Fruit fly (Drosophila melanogaster) whole organism, embryonic: Measurements from ENCODE around the gene da.

Experiments used
- Bdp1 ChIP-seq: fragments of 200-800 bp; sonication (Bioruptor generic); optimal IDR thresholded peaks from 3 replicates; lab custom pipeline; 2016; ENCODE audit warnings: missing biosample characterization, missing genetic modification characterization
- BtbVII ChIP-seq: fragments of 200-800 bp; sonication (Bioruptor generic); optimal IDR thresholded peaks from 3 replicates; lab custom pipeline; 2017; ENCODE audit warnings: missing biosample characterization, mild to moderate bottlenecking, missing genetic modification characterization
- CG1024 ChIP-seq: fragments of 200-800 bp; sonication (Bioruptor generic); IDR thresholded peaks from 2 replicates; pipeline ENCODE4 v1.3.6; 2022; ENCODE audit warnings: missing biosample characterization, missing genetic modification characterization
- CG10267 ChIP-seq: fragments of 200-800 bp; sonication (Bioruptor generic); optimal IDR thresholded peaks from 2 replicates; lab custom pipeline; 2018; ENCODE audit warnings: missing biosample characterization, mild to moderate bottlenecking, missing genetic modification characterization, moderate library complexity
- CG13424 ChIP-seq: fragments of 200-800 bp; sonication (Bioruptor generic); optimal IDR thresholded peaks from 2 replicates; lab custom pipeline; 2019; ENCODE audit warnings: missing biosample characterization, mild to moderate bottlenecking, missing genetic modification characterization, moderate library complexity
- CG13624 ChIP-seq: fragments of 200-800 bp; sonication (Bioruptor generic); optimal IDR thresholded peaks from 2 replicates; lab custom pipeline; 2016; ENCODE audit warnings: missing biosample characterization, missing genetic modification characterization
- CG15696 ChIP-seq: fragments of 200-800 bp; sonication (Bioruptor generic); optimal IDR thresholded peaks from 2 replicates; lab custom pipeline; 2019; ENCODE audit warnings: missing biosample characterization, mild to moderate bottlenecking, missing genetic modification characterization, moderate library complexity
- CG1647 ChIP-seq: fragments of 200-800 bp; sonication (Bioruptor generic); optimal IDR thresholded peaks from 3 replicates; lab custom pipeline; 2016; ENCODE audit warnings: missing biosample characterization, missing genetic modification characterization
- CG16863 ChIP-seq: fragments of 200-800 bp; sonication (Bioruptor generic); optimal IDR thresholded peaks from 3 replicates; lab custom pipeline; 2016; ENCODE audit warnings: missing biosample characterization, missing genetic modification characterization
- CG1832 ChIP-seq: fragments of 200-800 bp; sonication (Bioruptor generic); optimal IDR thresholded peaks from 2 replicates; lab custom pipeline; 2017; ENCODE audit warnings: missing biosample characterization, mild to moderate bottlenecking, missing genetic modification characterization, inconsistent platforms
- CG2129 ChIP-seq: fragments of 200-800 bp; sonication (Bioruptor generic); IDR thresholded peaks from 2 replicates; pipeline ENCODE4 v1.3.6; 2022; ENCODE audit warnings: missing biosample characterization, missing genetic modification characterization; ENCODE audit not compliant: partially characterized antibody
- CG2202 ChIP-seq: fragments of 200-800 bp; sonication (Bioruptor generic); optimal IDR thresholded peaks from 2 replicates; lab custom pipeline; 2018; ENCODE audit warnings: missing biosample characterization, mild to moderate bottlenecking, missing genetic modification characterization
- CG2712 ChIP-seq: fragments of 200-800 bp; optimal IDR thresholded peaks from 3 replicates; lab custom pipeline; 2019; ENCODE audit warnings: missing biosample characterization, mild to moderate bottlenecking, missing genetic modification characterization, moderate library complexity
- CG2875 ChIP-seq: fragments of 200-800 bp; sonication (Bioruptor generic); optimal IDR thresholded peaks from 2 replicates; lab custom pipeline; 2017; ENCODE audit warnings: missing biosample characterization, mild to moderate bottlenecking, missing genetic modification characterization, missing genetic modification reagents
- CG2889 ChIP-seq: fragments of 200-800 bp; sonication (Bioruptor generic); IDR thresholded peaks from 3 replicates; pipeline ENCODE4 v1.3.6; 2022; ENCODE audit warnings: missing biosample characterization, missing genetic modification characterization
- CG4730 ChIP-seq: fragments of 200-800 bp; sonication (Bioruptor generic); IDR thresholded peaks from 2 replicates; pipeline ENCODE4 v1.3.6; 2022; ENCODE audit warnings: missing biosample characterization, missing genetic modification characterization
- CG5180 ChIP-seq: fragments of 200-800 bp; sonication (Bioruptor generic); optimal IDR thresholded peaks from 3 replicates; lab custom pipeline; 2017; ENCODE audit warnings: missing biosample characterization, missing genetic modification characterization, mild to moderate bottlenecking, moderate library complexity, missing genetic modification reagents
- CG6654 ChIP-seq: fragments of 200-800 bp; sonication (Bioruptor generic); optimal IDR thresholded peaks from 2 replicates; lab custom pipeline; 2017; ENCODE audit warnings: missing biosample characterization, mild to moderate bottlenecking, missing genetic modification characterization
- CG7357 ChIP-seq: fragments of 200-800 bp; sonication (Bioruptor generic); IDR thresholded peaks from 3 replicates; pipeline ENCODE4 v1.3.6; 2022; ENCODE audit warnings: missing biosample characterization, missing genetic modification characterization
- CG8089 ChIP-seq: fragments of 200-800 bp; sonication (Bioruptor generic); optimal IDR thresholded peaks from 3 replicates; lab custom pipeline; 2016; ENCODE audit warnings: missing biosample characterization, missing genetic modification characterization
- CG8290 ChIP-seq, 3 experiments: fragments of 200-800 bp; sonication (Bioruptor generic); optimal IDR thresholded peaks; 2 replicates each; lab custom pipeline; 2016 to 2019; ENCODE audit warnings: missing biosample characterization in 3 of 3, missing genetic modification characterization in 3 of 3, mild to moderate bottlenecking in 2 of 3, moderate library complexity in 1 of 3
- CG8924 ChIP-seq: fragments of 200-800 bp; optimal IDR thresholded peaks from 3 replicates; lab custom pipeline; 2019; ENCODE audit warnings: missing biosample characterization, mild to moderate bottlenecking, missing genetic modification characterization, moderate library complexity
- Dbx ChIP-seq: fragments of 200-800 bp; sonication (Bioruptor generic); IDR thresholded peaks from 3 replicates; pipeline ENCODE4 v1.3.6; 2022; ENCODE audit warnings: missing biosample characterization, missing genetic modification characterization
- Ets65A ChIP-seq: fragments of 200-800 bp; sonication (Bioruptor generic); peaks from one replicate; lab custom pipeline; 2016; ENCODE audit warnings: missing biosample characterization, missing genetic modification characterization
- Gsc ChIP-seq: fragments of 200-800 bp; sonication (Bioruptor generic); IDR thresholded peaks from 2 replicates; pipeline ENCODE4 v1.3.6; 2022; ENCODE audit warnings: missing biosample characterization, missing genetic modification characterization
- HLH54F ChIP-seq: fragments of 200-800 bp; sonication (Bioruptor generic); optimal IDR thresholded peaks from 3 replicates; lab custom pipeline; 2016; ENCODE audit warnings: missing biosample characterization, missing genetic modification characterization
- Hr39 ChIP-seq: fragments of >200 bp; optimal IDR thresholded peaks from 2 replicates; lab custom pipeline; 2017
- Lhr ChIP-seq: fragments of 200-800 bp; sonication (Bioruptor generic); optimal IDR thresholded peaks from 3 replicates; lab custom pipeline; 2017; ENCODE audit warnings: mild to moderate bottlenecking, missing biosample characterization, missing genetic modification reagents, missing genetic modification characterization
- NK7.1 ChIP-seq: fragments of 200-800 bp; sonication (Bioruptor generic); optimal IDR thresholded peaks from 3 replicates; lab custom pipeline; 2016; ENCODE audit warnings: missing biosample characterization, missing genetic modification characterization
- Pdp1 ChIP-seq, 2 experiments: fragments of 200-800 bp; sonication (Bioruptor generic); optimal IDR thresholded peaks; 3 replicates each; lab custom pipeline; 2016; ENCODE audit warnings: missing biosample characterization in 2 of 2, missing genetic modification characterization in 2 of 2, mild to moderate bottlenecking in 1 of 2, moderate library complexity in 1 of 2
- Stat92E ChIP-seq, 3 experiments: fragments of >200 bp in 2 of 3; fragments of 200-800 bp in 1 of 3; sonication (Bioruptor generic) in 1 of 3; optimal IDR thresholded peaks; 2 replicates each; lab custom pipeline; 2017 to 2019; ENCODE audit warnings: missing biosample characterization in 3 of 3, missing genetic modification characterization in 3 of 3, mild to moderate bottlenecking in 1 of 3, moderate library complexity in 1 of 3
- Xrp1 ChIP-seq: fragments of 200-800 bp; sonication (Bioruptor generic); IDR thresholded peaks from 2 replicates; pipeline ENCODE4 v1.3.6; 2022; ENCODE audit warnings: missing biosample characterization, missing genetic modification characterization
- az2 ChIP-seq: fragments of 200-800 bp; sonication (Bioruptor generic); optimal IDR thresholded peaks from 3 replicates; lab custom pipeline; 2016; ENCODE audit warnings: missing biosample characterization, missing genetic modification characterization
- danr ChIP-seq: fragments of 200-800 bp; sonication (Bioruptor generic); IDR thresholded peaks from 2 replicates; pipeline ENCODE4 v1.3.6; 2022; ENCODE audit warnings: missing biosample characterization, missing genetic modification characterization
- dm ChIP-seq: fragments of 200-800 bp; sonication (Bioruptor generic); optimal IDR thresholded peaks from 3 replicates; lab custom pipeline; 2016; ENCODE audit warnings: missing biosample characterization, missing genetic modification characterization
- eve ChIP-seq, 2 experiments: fragments of >200 bp; optimal IDR thresholded peaks; 2 replicates each; lab custom pipeline; 2017; ENCODE audit warnings: missing biosample characterization in 2 of 2, missing genetic modification characterization in 2 of 2
- fd96Cb ChIP-seq: fragments of 200-800 bp; sonication (Bioruptor generic); optimal IDR thresholded peaks from 2 replicates; lab custom pipeline; 2018; ENCODE audit warnings: missing biosample characterization, mild to moderate bottlenecking, missing genetic modification characterization, moderate library complexity
- gsb-n ChIP-seq: fragments of 200-800 bp; sonication (Bioruptor generic); optimal IDR thresholded peaks from 3 replicates; lab custom pipeline; 2018; ENCODE audit warnings: missing biosample characterization, mild to moderate bottlenecking, missing genetic modification characterization
- hb ChIP-seq: fragments of 200-800 bp; sonication (Bioruptor generic); IDR thresholded peaks from 3 replicates; pipeline ENCODE4 v1.3.6; 2022; ENCODE audit warnings: missing biosample characterization, missing genetic modification characterization; ENCODE audit not compliant: partially characterized antibody
- hkb ChIP-seq, 2 experiments: fragments of 200-800 bp in 1 of 2; fragments of >200 bp in 1 of 2; sonication (Bioruptor generic) in 1 of 2; IDR thresholded peaks in 1 of 2; optimal IDR thresholded peaks in 1 of 2; 2 replicates each; pipeline versions ENCODE4 v1.3.6 to Lab custom; 2017 to 2022; ENCODE audit warnings: missing biosample characterization in 1 of 2, missing genetic modification characterization in 1 of 2
- lmd ChIP-seq: fragments of 200-800 bp; sonication (Bioruptor generic); IDR thresholded peaks from 2 replicates; pipeline ENCODE4 v1.3.6; 2022; ENCODE audit warnings: missing biosample characterization, missing genetic modification characterization
- nau ChIP-seq: fragments of 200-800 bp; sonication (Bioruptor generic); optimal IDR thresholded peaks from 3 replicates; lab custom pipeline; 2017; ENCODE audit warnings: missing biosample characterization, mild to moderate bottlenecking, missing genetic modification characterization, missing genetic modification reagents
- phol ChIP-seq: fragments of 200-800 bp; sonication (Bioruptor generic); optimal IDR thresholded peaks from 3 replicates; lab custom pipeline; 2018; ENCODE audit warnings: missing biosample characterization, mild to moderate bottlenecking, missing genetic modification characterization, moderate library complexity
- pros ChIP-seq: fragments of 200-800 bp; sonication (Bioruptor generic); optimal IDR thresholded peaks from 3 replicates; lab custom pipeline; 2019; ENCODE audit warnings: missing biosample characterization, mild to moderate bottlenecking, missing genetic modification characterization, moderate library complexity
- pum ChIP-seq: fragments of 200-800 bp; sonication (Bioruptor generic); optimal IDR thresholded peaks from 2 replicates; lab custom pipeline; 2016; ENCODE audit warnings: missing biosample characterization, missing genetic modification characterization
- row ChIP-seq: fragments of 200-800 bp; sonication (Bioruptor generic); IDR thresholded peaks from 3 replicates; pipeline ENCODE4 v1.3.6; 2022; ENCODE audit warnings: missing biosample characterization, missing genetic modification characterization
- run ChIP-seq: fragments of 200-800 bp; sonication (Bioruptor generic); optimal IDR thresholded peaks from 3 replicates; lab custom pipeline; 2018; ENCODE audit warnings: missing biosample characterization, mild to moderate bottlenecking, missing genetic modification characterization
- sens ChIP-seq: fragments of 200-800 bp; sonication (Bioruptor generic); peaks from one replicate; lab custom pipeline; 2016; ENCODE audit warnings: missing biosample characterization, missing genetic modification characterization
- sens-2 ChIP-seq: fragments of 200-800 bp; sonication (Bioruptor generic); IDR thresholded peaks from 2 replicates; pipeline ENCODE4 v1.3.6; 2022; ENCODE audit warnings: missing biosample characterization, missing genetic modification characterization
- zf30C ChIP-seq: fragments of 200-800 bp; sonication (Bioruptor generic); optimal IDR thresholded peaks from 3 replicates; lab custom pipeline; 2018; ENCODE audit warnings: missing biosample characterization, mild to moderate bottlenecking, missing genetic modification characterization

Gene da

DNA sequence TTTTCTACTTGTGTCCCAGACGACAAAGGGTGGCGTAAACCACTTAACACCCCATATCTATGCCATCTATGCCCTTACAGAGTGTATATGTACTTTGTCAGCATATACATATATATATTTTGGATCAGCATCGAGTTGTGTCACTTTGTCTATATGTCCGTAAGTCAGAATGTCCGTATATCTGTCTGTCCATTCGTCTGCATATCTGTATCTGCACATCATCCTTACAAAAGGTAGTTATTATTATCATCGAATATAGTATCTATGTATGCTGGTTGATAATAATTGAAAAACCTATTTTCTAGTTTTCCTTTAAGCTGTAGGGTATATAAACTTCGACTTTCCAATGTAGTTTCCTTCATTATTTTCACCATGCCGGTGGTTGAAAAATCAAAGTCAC lies 36.8 kb upstream of the da start (continued):
- peak; percentile 7 for TF ChIP-seq fd96Cb (tag; lab: Kevin White, UChicago)
- TF ChIP-seq sens-2 (GFP tag; lab: Robert Waterston, UW): no peak
- TF ChIP-seq danr (GFP tag; lab: Robert Waterston, UW): no peak
- peak; percentile 18 for TF ChIP-seq CG2875 (GFP tag; lab: Kevin White, UChicago)
- peak; percentile 17 for TF ChIP-seq CG8924
- TF ChIP-seq CG5180 (GFP tag; lab: Kevin White, UChicago): no peak
- TF ChIP-seq Hr39 (lab: Kevin White, UChicago): no peak
- TF ChIP-seq lmd (GFP tag; lab: Robert Waterston, UW): no peak; the same call in 1 of the 2 replicates
- no peak for TF ChIP-seq CG13624
- no peak for TF ChIP-seq CG16863 (GFP tag; lab: Kevin White, UChicago)
- no peak for TF ChIP-seq CG2129
- TF ChIP-seq CG8089 (GFP tag; lab: Kevin White, UChicago): no peak
- TF ChIP-seq BtbVII (GFP tag; lab: Kevin White, UChicago): no peak
- TF ChIP-seq Xrp1 (GFP tag; lab: Robert Waterston, UW): peak; percentile 39; the same call in 1 of the 2 replicates
- TF ChIP-seq CG1024 (GFP tag; lab: Robert Waterston, UW): no peak
- TF ChIP-seq CG2202 (tag; lab: Kevin White, UChicago): peak; percentile 12
- TF ChIP-seq CG2889 (GFP tag; lab: Robert Waterston, UW): no peak
- TF ChIP-seq phol (tag; lab: Kevin White, UChicago): peak; percentile 45
- no peak for TF ChIP-seq CG6654 (GFP tag; lab: Kevin White, UChicago)
- TF ChIP-seq run: no peak
- no peak for TF ChIP-seq hb (GFP tag; lab: Robert Waterston, UW)
- TF ChIP-seq nau: no peak
- TF ChIP-seq zf30C: no peak
- TF ChIP-seq Stat92E (GFP tag; optimal IDR thresholded peaks at IDR 0.05; lab: Kevin White, UChicago): no peak
- no peak for TF ChIP-seq dm (GFP tag; lab: Kevin White, UChicago)
- TF ChIP-seq CG15696 (tag; lab: Kevin White, UChicago): peak; percentile 8
- peak; percentile 33 for TF ChIP-seq pros
- peak; percentile 15 for TF ChIP-seq Ets65A (GFP tag; lab: Kevin White, UChicago)
- TF ChIP-seq gsb-n (tag; lab: Kevin White, UChicago): peak; percentile 12
- no peak for TF ChIP-seq HLH54F (GFP tag; lab: Kevin White, UChicago)
- no peak for TF ChIP-seq CG1832
- TF ChIP-seq eve (GFP tag; optimal IDR thresholded peaks at IDR 0.05; lab: Kevin White, UChicago): no peak
- TF ChIP-seq Bdp1: no peak
- TF ChIP-seq CG2712 (tag; lab: Kevin White, UChicago): peak; percentile 55
- peak; percentile 6 for TF ChIP-seq Lhr (GFP tag; lab: Kevin White, UChicago)
- no peak for TF ChIP-seq NK7.1 (GFP tag; lab: Kevin White, UChicago)
- peak; percentile 14 for TF ChIP-seq pum
- 0 out of 3 replicates have a peak, but pooled peaks have one; percentile 17 for TF ChIP-seq CG7357 (GFP tag; lab: Robert Waterston, UW)
- peak; percentile 88 for TF ChIP-seq sens (GFP tag; lab: Kevin White, UChicago)
- no peak for TF ChIP-seq Dbx (GFP tag; lab: Robert Waterston, UW)
- TF ChIP-seq CG8290 (GFP tag; optimal IDR thresholded peaks at IDR 0.05; lab: Kevin White, UChicago): no peak
- no peak for TF ChIP-seq CG8290 (tag; optimal IDR thresholded peaks at IDR 0.05; lab: Kevin White, UChicago)
- TF ChIP-seq Pdp1 (GFP tag; optimal IDR thresholded peaks at IDR 0.05; lab: Kevin White, UChicago): no peak
- TF ChIP-seq Gsc (GFP tag; lab: Robert Waterston, UW): no peak
- TF ChIP-seq CG10267 (tag; lab: Kevin White, UChicago): peak; percentile 25
- TF ChIP-seq CG1647 (GFP tag; lab: Kevin White, UChicago): no peak
- TF ChIP-seq row (GFP tag; lab: Robert Waterston, UW): peak; percentile 55
- TF ChIP-seq CG4730: 0 out of 2 replicates have a peak, but pooled peaks have one; percentile 9
- TF ChIP-seq hkb (optimal IDR thresholded peaks at IDR 0.05; lab: Kevin White, UChicago): no peak
- no peak for TF ChIP-seq hkb (GFP tag; IDR thresholded peaks at IDR 0.05; lab: Robert Waterston, UW)
- peak; percentile 14 for TF ChIP-seq az2 (GFP tag; lab: Kevin White, UChicago)
- peak; percentile 30 for TF ChIP-seq CG13424 (tag; lab: Kevin White, UChicago)
